Worm (Caenorhabditis elegans) whole organism, mixed stage, embryonic: ENCODE results near the gene ZC196.2.
"Not testable (repeated sequence)": the region's sequence is repeated elsewhere in the genome, so short reads cannot be mapped to it uniquely, and the experiment has no call there.

ENCODE experiments used
- elt-1 ChIP-seq: sonication (generic microtip); optimal IDR thresholded peaks from 2 replicates; lab custom pipeline; 2017; ENCODE audit warnings: missing genetic modification characterization, mild to moderate bottlenecking, missing compliant biosample characterization, antibody characterized with exemption, moderate library complexity, borderline replicate concordance; ENCODE audit not compliant: insufficient read depth
- mep-1 ChIP-seq: fragments of 150-350 bp; optimal IDR thresholded peaks from 2 replicates; lab custom pipeline; 2017; ENCODE audit warnings: missing biosample characterization, missing genetic modification reagents, missing genetic modification characterization, inconsistent platforms
- nhr-12 ChIP-seq: fragments of 150-350 bp; optimal IDR thresholded peaks from 2 replicates; lab custom pipeline; 2014; ENCODE audit warnings: missing biosample characterization, missing genetic modification characterization
- nhr-28 ChIP-seq: fragments of 150-350 bp; optimal IDR thresholded peaks from 2 replicates; lab custom pipeline; 2014; ENCODE audit warnings: missing biosample characterization, missing genetic modification characterization
- zip-8 ChIP-seq: fragments of 150-350 bp; optimal IDR thresholded peaks from 2 replicates; lab custom pipeline; 2014; ENCODE audit warnings: missing biosample characterization, missing genetic modification characterization

ce11 chrV:8726228-8726627 lies 13.0 kb upstream of the ZC196.2 start, which contains the start of gene droe-8:
- not testable (repeated sequence) for TF ChIP-seq zip-8 (tag; lab: Kevin White, UChicago); mep-1 (tag; lab: Kevin White, UChicago); nhr-12 (tag; lab: Kevin White, UChicago); elt-1; nhr-28 (tag; lab: Kevin White, UChicago)
